Fruit fly (Drosophila melanogaster) S2 (cell line): ENCODE measurements around the gene TyrR.

Experiments used
- CG8478 ChIP-seq: fragments of >200 bp; optimal IDR thresholded peaks from 2 replicates; lab custom pipeline; 2018
- CTCF ChIP-seq, 2 experiments: fragments of >200 bp; optimal IDR thresholded peaks; 2 replicates each; lab custom pipeline; 2018

DNA sequence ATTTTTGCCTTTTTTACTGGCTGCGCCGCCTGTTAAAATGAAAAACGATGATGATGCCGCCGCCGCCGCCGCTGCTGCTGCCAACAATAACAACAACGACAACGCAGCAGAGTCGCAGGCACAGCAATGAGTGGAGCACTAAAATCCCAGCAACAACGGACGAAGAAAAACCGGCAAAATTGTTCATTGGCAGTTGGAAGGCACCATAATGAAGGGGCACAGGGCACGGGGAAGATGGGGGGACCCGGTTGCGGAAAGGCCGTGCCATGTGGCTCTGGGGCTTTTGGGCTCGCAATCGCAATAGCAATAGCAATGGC lies 58.5 kb downstream of the TyrR start:
- no peak for TF ChIP-seq CG8478 (lab: Kevin White, UChicago)
- TF ChIP-seq CTCF (optimal IDR thresholded peaks at IDR 0.05; lab: Kevin White, UChicago), result no peak
